Worm (Caenorhabditis elegans): ENCODE measurements around the gene heh-1.

The heh-1 gene

ce11 chrIII:3191195-3191594 is 8.1 kb downstream of the heh-1 start, which contains the start of gene R148.8:
TSS of gene R148.8 (plus strand) at chrIII:3191495.
- TF ChIP-seq ztf-4 (tag; optimal IDR thresholded peaks at IDR 0.05): no peak

ce11 chrIII:3190660-3191059 is 8.7 kb downstream of the heh-1 start:
- TF ChIP-seq nhr-76 (tag; optimal IDR thresholded peaks at IDR 0.05) (no peak), lsy-12 (tag; optimal IDR thresholded peaks at IDR 0.05) (no peak), elt-3 (tag; optimal IDR thresholded peaks at IDR 0.05) (no peak)

- no peak for TF ChIP-seq nhr-23 (tag; optimal IDR thresholded peaks at IDR 0.05)
- no peak for TF ChIP-seq fos-1 (tag; optimal IDR thresholded peaks at IDR 0.05)
- TF ChIP-seq nhr-67 (tag; optimal IDR thresholded peaks at IDR 0.05): no peak
- no peak for TF ChIP-seq hmg-11 (tag; optimal IDR thresholded peaks at IDR 0.05)
- no peak for TF ChIP-seq jun-1 (tag; optimal IDR thresholded peaks at IDR 0.05)
- TF ChIP-seq zag-1 (tag; optimal IDR thresholded peaks at IDR 0.05): no peak
- no peak for TF ChIP-seq ama-1 (optimal IDR thresholded peaks at IDR 0.05)
- no peak for TF ChIP-seq elt-2 (tag; optimal IDR thresholded peaks at IDR 0.05)
- no peak for TF ChIP-seq nhr-76 (tag; optimal IDR thresholded peaks at IDR 0.05)
- TF ChIP-seq ceh-16 (tag; optimal IDR thresholded peaks at IDR 0.05): no peak
- TF ChIP-seq nhr-77 (tag; optimal IDR thresholded peaks at IDR 0.05): no peak
- TF ChIP-seq elt-1 (tag; optimal IDR thresholded peaks at IDR 0.05): no peak
- no peak for TF ChIP-seq ceh-28 (tag; optimal IDR thresholded peaks at IDR 0.05)
- no peak for TF ChIP-seq skn-1 (tag; optimal IDR thresholded peaks at IDR 0.05)
- no peak for TF ChIP-seq nhr-28 (tag; optimal IDR thresholded peaks at IDR 0.05)
- no peak for TF ChIP-seq pha-4 (tag; optimal IDR thresholded peaks at IDR 0.05)
- no peak for TF ChIP-seq ceh-82 (tag; optimal IDR thresholded peaks at IDR 0.05)
- TF ChIP-seq egl-5 (tag; optimal IDR thresholded peaks at IDR 0.05): no peak
- no peak for TF ChIP-seq mdl-1 (tag; optimal IDR thresholded peaks at IDR 0.05)
- no peak for TF ChIP-seq mml-1 (tag; optimal IDR thresholded peaks at IDR 0.05)
Measured at ce11 chrIII:3188564-3188963, 10.8 kb downstream of the heh-1 start.

- TF ChIP-seq egl-5 (tag; optimal IDR thresholded peaks at IDR 0.05) (no peak), hmg-11 (tag; optimal IDR thresholded peaks at IDR 0.05) (no peak), nhr-12 (tag; optimal IDR thresholded peaks at IDR 0.05) (no peak), unc-39 (tag; optimal IDR thresholded peaks at IDR 0.05) (no peak)
Measured at ce11 chrIII:3185980-3186379, 13.3 kb downstream of the heh-1 start, which contains the start of gene mks-1. TSS of gene mks-1 (plus strand) at chrIII:3186280.

- no peak for TF ChIP-seq jun-1 (tag; optimal IDR thresholded peaks at IDR 0.05)
- TF ChIP-seq nhr-23 (tag; optimal IDR thresholded peaks at IDR 0.05): no peak
- no peak for TF ChIP-seq snpc-4 (tag; optimal IDR thresholded peaks at IDR 0.05)
- TF ChIP-seq skn-1 (tag; optimal IDR thresholded peaks at IDR 0.05): no peak
- TF ChIP-seq fkh-10 (GFP tag; optimal IDR thresholded peaks at IDR 0.05): no peak
- TF ChIP-seq mml-1 (tag; optimal IDR thresholded peaks at IDR 0.05): no peak
- no peak for TF ChIP-seq unc-62 (GFP tag; optimal IDR thresholded peaks at IDR 0.05)
- TF ChIP-seq lsy-12 (tag; optimal IDR thresholded peaks at IDR 0.05): no peak
- no peak for TF ChIP-seq egl-5 (tag; optimal IDR thresholded peaks at IDR 0.05)
Measured at ce11 chrIII:3185232-3185631, 14.1 kb downstream of the heh-1 start.

ce11 chrIII:3183377-3183776 is 15.9 kb downstream of the heh-1 start, which contains the start of gene lmtr-5:
TSS of gene lmtr-5 (plus strand) at chrIII:3183677.
- TF ChIP-seq pha-4 (tag; optimal IDR thresholded peaks at IDR 0.05) (no peak), jun-1 (tag; optimal IDR thresholded peaks at IDR 0.05) (no peak), nhr-77 (tag; optimal IDR thresholded peaks at IDR 0.05) (no peak), ceh-9 (tag; optimal IDR thresholded peaks at IDR 0.05) (no peak), unc-62 (GFP tag; optimal IDR thresholded peaks at IDR 0.05) (no peak), nhr-43 (tag; optimal IDR thresholded peaks at IDR 0.05; ENCODE audit: poor library complexity, severe bottlenecking) (no peak), ztf-4 (tag; optimal IDR thresholded peaks at IDR 0.05) (no peak), R02D3.7 (tag; optimal IDR thresholded peaks at IDR 0.05) (no peak), egl-27 (tag; optimal IDR thresholded peaks at IDR 0.05) (no peak), nhr-28 (tag; optimal IDR thresholded peaks at IDR 0.05) (no peak)
